Worm (Caenorhabditis elegans): ENCODE results near the gene bus-2.

The bus-2 gene

DNA sequence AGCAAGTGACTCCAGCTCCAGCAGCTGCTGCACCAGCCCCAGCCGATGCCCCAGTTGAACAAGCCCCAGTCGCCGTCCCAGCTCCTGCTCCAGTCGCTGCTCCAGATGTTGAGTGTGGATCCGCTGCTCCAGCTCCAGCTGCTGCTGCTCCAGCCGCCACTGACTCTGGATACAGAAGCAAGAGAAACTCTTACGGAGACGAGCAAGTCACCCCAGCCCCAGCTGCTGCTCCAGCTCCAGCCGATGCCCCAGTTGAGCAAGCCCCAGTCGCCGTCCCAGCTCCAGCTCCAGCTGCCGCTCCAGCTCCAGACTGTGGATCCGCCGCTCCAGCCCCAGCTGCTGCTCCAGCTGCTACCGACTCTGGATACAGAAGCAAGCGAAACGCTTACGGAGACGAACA, 21.9 kb downstream of the bus-2 start:
- TF ChIP-seq zag-1 (tag; optimal IDR thresholded peaks at IDR 0.05) (no peak), snpc-4 (tag; optimal IDR thresholded peaks at IDR 0.05) (no peak), ama-1 (optimal IDR thresholded peaks at IDR 0.05) (no peak), lsy-12 (tag; optimal IDR thresholded peaks at IDR 0.05) (no peak), elt-2 (tag; optimal IDR thresholded peaks at IDR 0.05) (no peak), nfya-1 (tag; optimal IDR thresholded peaks at IDR 0.05; ENCODE audit: insufficient read depth) (no peak), sea-2 (GFP tag; optimal IDR thresholded peaks at IDR 0.05) (no peak), jun-1 (tag; optimal IDR thresholded peaks at IDR 0.05) (no peak), ceh-16 (tag; optimal IDR thresholded peaks at IDR 0.05) (no peak), ceh-9 (tag; optimal IDR thresholded peaks at IDR 0.05) (no peak), nhr-43 (tag; optimal IDR thresholded peaks at IDR 0.05; ENCODE audit: poor library complexity, severe bottlenecking) (no peak), egl-5 (tag; optimal IDR thresholded peaks at IDR 0.05) (no peak)

DNA sequence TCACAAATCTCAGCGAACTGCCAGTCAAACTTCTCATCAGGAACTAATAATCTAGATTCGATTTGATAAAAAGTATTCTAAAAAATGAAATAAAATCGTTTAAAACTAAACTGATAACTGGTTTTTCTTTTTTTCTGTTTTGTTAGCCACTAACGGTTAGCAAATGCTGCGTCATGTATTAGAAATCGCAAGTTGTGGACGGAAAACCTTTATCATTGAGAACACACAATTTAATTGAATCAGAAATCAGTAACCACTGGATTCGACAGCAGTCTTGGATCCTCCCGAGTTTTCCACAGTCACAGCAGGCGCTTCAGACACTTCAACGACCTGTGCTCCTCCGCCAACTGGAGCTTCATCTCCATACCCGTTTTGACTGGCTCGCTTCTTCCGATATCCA, 23.3 kb downstream of the bus-2 start:
- TF ChIP-seq snpc-4 (tag; optimal IDR thresholded peaks at IDR 0.05) (no peak), tbx-2 (tag; optimal IDR thresholded peaks at IDR 0.05) (no peak), unc-39 (tag; optimal IDR thresholded peaks at IDR 0.05) (no peak), ceh-9 (tag; optimal IDR thresholded peaks at IDR 0.05) (no peak), ceh-28 (tag; optimal IDR thresholded peaks at IDR 0.05) (no peak), nhr-23 (tag; optimal IDR thresholded peaks at IDR 0.05) (no peak), skn-1 (tag; optimal IDR thresholded peaks at IDR 0.05) (no peak), nhr-25 (tag; optimal IDR thresholded peaks at IDR 0.05) (peak; percentile 25), ceh-82 (tag; optimal IDR thresholded peaks at IDR 0.05) (no peak), eor-1 (tag; optimal IDR thresholded peaks at IDR 0.05) (no peak), egl-27 (tag; optimal IDR thresholded peaks at IDR 0.05) (no peak), nhr-28 (tag; optimal IDR thresholded peaks at IDR 0.05) (no peak), sea-2 (GFP tag; optimal IDR thresholded peaks at IDR 0.05) (no peak), R02D3.7 (tag; optimal IDR thresholded peaks at IDR 0.05) (no peak), mml-1 (tag; optimal IDR thresholded peaks at IDR 0.05) (no peak), nhr-12 (tag; optimal IDR thresholded peaks at IDR 0.05) (no peak), elt-3 (tag; optimal IDR thresholded peaks at IDR 0.05) (no peak), fos-1 (tag; optimal IDR thresholded peaks at IDR 0.05) (no peak), nhr-43 (tag; optimal IDR thresholded peaks at IDR 0.05; ENCODE audit: poor library complexity, severe bottlenecking) (peak; percentile 23), pha-4 (tag; optimal IDR thresholded peaks at IDR 0.05) (no peak), ztf-4 (tag; optimal IDR thresholded peaks at IDR 0.05) (no peak), ama-1 (optimal IDR thresholded peaks at IDR 0.05) (peak; percentile 4)

DNA sequence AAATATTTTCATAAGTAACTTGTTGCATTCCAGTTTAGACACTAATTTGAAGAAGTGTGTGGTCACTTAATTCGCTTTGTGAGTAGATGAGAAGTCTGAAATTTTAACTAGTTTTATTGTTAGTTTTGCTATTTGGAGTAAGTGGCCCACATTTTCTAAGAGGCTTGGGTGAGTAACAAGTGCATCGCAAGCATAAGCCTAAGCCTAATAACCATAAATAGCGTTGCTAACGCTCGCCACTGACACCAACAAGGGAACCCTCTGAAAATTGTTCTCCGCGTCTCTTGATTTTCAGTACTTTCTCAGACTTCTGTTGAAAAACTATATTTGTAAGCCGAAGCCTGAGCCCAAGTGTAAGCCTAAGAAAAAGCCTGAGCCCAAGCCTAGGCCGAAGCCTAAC, 24.6 kb downstream of the bus-2 start, which contains the start of gene epic-3:
Gene epic-3 (minus strand): TSS at position 101 of the 400 bp plus-strand sequence.
- TF ChIP-seq skn-1 (tag; optimal IDR thresholded peaks at IDR 0.05) (no peak), jun-1 (tag; optimal IDR thresholded peaks at IDR 0.05) (no peak), ceh-28 (tag; optimal IDR thresholded peaks at IDR 0.05) (no peak), nhr-25 (tag; optimal IDR thresholded peaks at IDR 0.05) (no peak), ceh-9 (tag; optimal IDR thresholded peaks at IDR 0.05) (no peak), ZK546.5 (tag; optimal IDR thresholded peaks at IDR 0.05) (no peak), aly-2 (tag; optimal IDR thresholded peaks at IDR 0.05) (no peak), ztf-4 (tag; optimal IDR thresholded peaks at IDR 0.05) (no peak), daf-12 (tag; optimal IDR thresholded peaks at IDR 0.05) (no peak), sea-2 (GFP tag; optimal IDR thresholded peaks at IDR 0.05) (no peak), ama-1 (optimal IDR thresholded peaks at IDR 0.05) (no peak), egl-5 (tag; optimal IDR thresholded peaks at IDR 0.05) (no peak), ceh-16 (tag; optimal IDR thresholded peaks at IDR 0.05) (no peak), unc-39 (tag; optimal IDR thresholded peaks at IDR 0.05) (no peak)

DNA sequence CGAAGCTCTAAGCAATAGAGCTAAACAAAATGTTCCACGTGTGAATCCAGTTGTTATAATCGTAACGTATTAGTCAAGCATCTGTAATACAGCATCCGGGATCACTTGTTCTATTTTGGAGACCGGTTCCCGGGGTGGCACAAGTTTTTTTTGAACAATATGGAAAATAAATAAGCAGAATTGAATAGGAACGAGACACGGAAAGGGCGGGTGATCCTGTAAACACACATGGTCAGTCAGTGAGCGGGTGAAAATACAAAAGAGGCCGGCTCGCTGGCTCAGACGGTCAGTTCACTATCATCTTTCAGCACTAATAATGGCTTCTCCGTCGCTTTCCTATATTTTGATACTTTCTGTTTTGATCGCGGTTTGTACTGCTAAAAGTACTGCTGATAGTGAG, 26.2 kb downstream of the bus-2 start, which contains the start of gene K08D12.8:
Gene K08D12.8 (plus strand): TSS at position 301 of the 400 bp plus-strand sequence.
- TF ChIP-seq unc-62 (GFP tag; optimal IDR thresholded peaks at IDR 0.05) (no peak), nhr-43 (tag; optimal IDR thresholded peaks at IDR 0.05; ENCODE audit: poor library complexity, severe bottlenecking) (no peak), ceh-28 (tag; optimal IDR thresholded peaks at IDR 0.05) (no peak), nhr-11 (tag; optimal IDR thresholded peaks at IDR 0.05) (no peak), nhr-12 (tag; optimal IDR thresholded peaks at IDR 0.05) (no peak), fos-1 (tag; optimal IDR thresholded peaks at IDR 0.05) (no peak), nhr-76 (tag; optimal IDR thresholded peaks at IDR 0.05) (no peak), R02D3.7 (tag; optimal IDR thresholded peaks at IDR 0.05) (no peak), mdl-1 (tag; optimal IDR thresholded peaks at IDR 0.05) (no peak)
